Fruit fly (Drosophila melanogaster): ENCODE data around the gene sd.

Gene sd

DNA sequence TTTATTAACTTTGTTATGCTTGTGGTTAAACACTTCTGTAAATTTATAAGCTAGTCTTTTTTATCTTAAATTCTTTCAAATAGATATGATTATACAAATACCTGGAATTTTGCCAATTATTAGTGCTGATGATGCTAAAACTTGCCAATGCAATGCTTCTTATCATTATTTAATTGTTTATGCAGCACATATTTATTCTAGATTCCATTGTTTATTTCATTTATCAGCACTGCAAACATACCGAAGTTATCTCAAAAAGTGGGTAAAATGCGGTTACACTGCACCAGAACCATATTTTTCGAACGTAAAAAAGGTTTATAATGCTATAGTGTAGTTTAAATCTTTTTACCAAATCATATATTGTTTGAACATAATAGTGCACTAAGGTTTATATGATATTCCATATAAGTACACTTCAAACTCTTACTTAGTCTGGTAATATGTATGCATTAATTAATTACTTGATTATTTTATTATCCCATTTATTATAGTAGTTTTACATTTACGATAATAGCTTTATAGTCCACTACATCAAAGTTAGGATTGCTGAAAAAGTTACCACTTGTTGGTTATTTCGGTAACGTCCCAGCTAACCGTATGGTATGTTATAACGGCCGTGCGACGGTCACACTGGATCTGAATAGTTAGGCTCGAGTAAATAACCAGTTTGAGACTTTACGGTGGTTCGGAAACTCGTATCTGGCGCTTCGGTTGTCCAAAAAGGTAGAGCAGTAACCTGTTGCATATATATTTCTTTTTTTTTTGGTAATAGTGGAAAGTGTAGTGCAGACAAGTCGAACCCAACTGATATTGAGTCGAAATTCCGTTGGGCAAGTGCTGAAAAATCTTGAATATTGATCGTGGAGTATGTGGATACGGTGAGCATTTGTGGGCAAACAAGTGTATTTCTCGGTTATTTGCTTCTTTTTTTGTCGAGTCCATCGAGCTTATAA, 15.7 kb upstream of the sd start, which contains the start of gene Rhp (continued):
- TF ChIP-seq slp2 (GFP tag; optimal IDR thresholded peaks at IDR 0.05) = no peak
- no peak for TF ChIP-seq CG30431 (GFP tag; optimal IDR thresholded peaks at IDR 0.05)
- TF ChIP-seq nerfin-1 (tag; optimal IDR thresholded peaks at IDR 0.05) = peak; percentile 49
- TF ChIP-seq CG15479 (GFP tag; optimal IDR thresholded peaks at IDR 0.05) = no peak
- no peak for TF ChIP-seq CG13624 (GFP tag; optimal IDR thresholded peaks at IDR 0.05)
- no peak for TF ChIP-seq tio (GFP tag; optimal IDR thresholded peaks at IDR 0.05)
- TF ChIP-seq shn (GFP tag; optimal IDR thresholded peaks at IDR 0.05) = no peak
- peak; percentile 4 for TF ChIP-seq CG16863 (GFP tag; optimal IDR thresholded peaks at IDR 0.05)
- no peak for TF ChIP-seq CG9817 (tag; optimal IDR thresholded peaks at IDR 0.05)
- TF ChIP-seq MESR4 (GFP tag; optimal IDR thresholded peaks at IDR 0.05) = peak; percentile 18
- no peak for TF ChIP-seq otp (GFP tag; IDR thresholded peaks at IDR 0.05)
- peak; percentile 40; the same call in 1 of the 2 replicates for TF ChIP-seq Xrp1 (GFP tag; IDR thresholded peaks at IDR 0.05)
- TF ChIP-seq cato (GFP tag; optimal IDR thresholded peaks at IDR 0.05; ENCODE audit: borderline replicate concordance) = no peak
- TF ChIP-seq CG7372 (GFP tag; IDR thresholded peaks at IDR 0.05) = no peak
- peak; percentile 62 for TF ChIP-seq CG7987 (GFP tag; optimal IDR thresholded peaks at IDR 0.05)
- TF ChIP-seq abd-A (tag; optimal IDR thresholded peaks at IDR 0.05) = no peak
- no peak for TF ChIP-seq knrl (GFP tag; IDR thresholded peaks at IDR 0.05; ENCODE audit: partially characterized antibody)
- no peak for TF ChIP-seq Hmx (GFP tag; optimal IDR thresholded peaks at IDR 0.05)
- no peak for TF ChIP-seq CG14667 (GFP tag; IDR thresholded peaks at IDR 0.05)
- TF ChIP-seq CG10462 (GFP tag; optimal IDR thresholded peaks at IDR 0.05) = no peak
- no peak for TF ChIP-seq CG5953 (GFP tag; IDR thresholded peaks at IDR 0.05)
- no peak for TF ChIP-seq da (GFP tag; optimal IDR thresholded peaks at IDR 0.05)
- TF ChIP-seq bcd (GFP tag; optimal IDR thresholded peaks at IDR 0.05) = no peak
- TF ChIP-seq CG10321 (GFP tag; IDR thresholded peaks at IDR 0.05) = no peak
- TF ChIP-seq CG8359 (GFP tag; optimal IDR thresholded peaks at IDR 0.05; ENCODE audit: borderline replicate concordance) = peak; percentile 25
- no peak for TF ChIP-seq gt (GFP tag; IDR thresholded peaks at IDR 0.05)
- no peak for TF ChIP-seq inv (GFP tag; IDR thresholded peaks at IDR 0.05; ENCODE audit: partially characterized antibody)
- peak; percentile 56 for TF ChIP-seq CG10543 (GFP tag; optimal IDR thresholded peaks at IDR 0.05)
- no peak for TF ChIP-seq en (GFP tag; optimal IDR thresholded peaks at IDR 0.05)
- peak; percentile 24 for TF ChIP-seq Lhr (GFP tag; optimal IDR thresholded peaks at IDR 0.05)
- TF ChIP-seq stc (GFP tag; IDR thresholded peaks at IDR 0.05) = no peak
- TF ChIP-seq chm (GFP tag; IDR thresholded peaks at IDR 0.05) = no peak
- no peak for TF ChIP-seq Hand (GFP tag; optimal IDR thresholded peaks at IDR 0.05)
- peak; percentile 27; the same call in 1 of the 3 replicates for TF ChIP-seq CG16813 (GFP tag; IDR thresholded peaks at IDR 0.05; ENCODE audit: partially characterized antibody)
- TF ChIP-seq CG16815 (GFP tag; optimal IDR thresholded peaks at IDR 0.05) = no peak
- TF ChIP-seq CG6854 (GFP tag; optimal IDR thresholded peaks at IDR 0.05) = no peak
- TF ChIP-seq Pdp1 (GFP tag; optimal IDR thresholded peaks at IDR 0.05) = peak in 1 of 2 experiments; percentile 19
- TF ChIP-seq CG12769 (tag; optimal IDR thresholded peaks at IDR 0.05) = no peak
- TF ChIP-seq Dip3 (GFP tag; optimal IDR thresholded peaks at IDR 0.05) = no peak
- TF ChIP-seq CG34422 (GFP tag; IDR thresholded peaks at IDR 0.05) = no peak
- TF ChIP-seq CG6175 (GFP tag; IDR thresholded peaks at IDR 0.05) = no peak
- TF ChIP-seq Dref (GFP tag; IDR thresholded peaks at IDR 0.05) = no peak
- no peak for TF ChIP-seq CG4404 (GFP tag; IDR thresholded peaks at IDR 0.05)
- peak; percentile 74 for TF ChIP-seq CG3407 (GFP tag; optimal IDR thresholded peaks at IDR 0.05)
- TF ChIP-seq Blimp-1 (GFP tag; optimal IDR thresholded peaks at IDR 0.05) = peak; percentile 64
- no peak for TF ChIP-seq Bteb2 (GFP tag; optimal IDR thresholded peaks at IDR 0.05)
- no peak for TF ChIP-seq mld (GFP tag; IDR thresholded peaks at IDR 0.05; ENCODE audit: partially characterized antibody)
- TF ChIP-seq jing (GFP tag; optimal IDR thresholded peaks at IDR 0.05) = no peak
